Worm (Caenorhabditis elegans): Measurements from ENCODE around the gene spp-12.

DNA sequence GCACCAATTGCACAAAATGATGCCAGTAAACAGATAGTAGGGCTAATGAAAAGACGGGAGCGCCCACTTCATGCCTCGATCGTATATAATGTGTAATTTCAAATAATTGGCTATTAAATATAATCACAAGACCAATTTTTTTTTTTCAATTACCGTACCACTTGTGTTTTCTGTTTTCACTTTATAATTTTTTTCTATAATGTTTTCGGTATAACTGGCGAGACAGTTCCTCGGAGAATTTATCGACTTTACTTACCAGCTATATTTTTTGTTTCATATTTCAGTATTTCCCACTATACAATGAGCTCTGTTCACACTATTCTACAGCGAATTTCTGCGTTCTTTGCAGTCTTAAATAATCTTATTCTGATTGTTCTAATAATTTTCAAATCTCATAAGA lies 26.6 kb downstream of the spp-12 start, which contains the start of gene str-252:
- TF ChIP-seq ztf-7 (tag; optimal IDR thresholded peaks at IDR 0.05) (no peak), ama-1 (optimal IDR thresholded peaks at IDR 0.05) (no peak), fos-1 (tag; optimal IDR thresholded peaks at IDR 0.05) (no peak), unc-62 (GFP tag; optimal IDR thresholded peaks at IDR 0.05 in 1 of 2) (no peak), unc-62 (tag; optimal IDR thresholded peaks at IDR 0.05) (no peak), skn-1 (tag; optimal IDR thresholded peaks at IDR 0.05) (no peak), nhr-77 (tag; optimal IDR thresholded peaks at IDR 0.05) (no peak), ctbp-1 (GFP tag; IDR thresholded peaks at IDR 0.05) (no peak), Y75B8A.6 (GFP tag; IDR thresholded peaks at IDR 0.05) (no peak), hlh-30 (tag; optimal IDR thresholded peaks at IDR 0.05; ENCODE audit: insufficient read depth) (no peak), ces-1 (GFP tag; optimal IDR thresholded peaks at IDR 0.05) (no peak), madf-9 (GFP tag; conservative IDR thresholded peaks at IDR 0.05) (no peak), nhr-237 (tag; optimal IDR thresholded peaks at IDR 0.05) (no peak), arid-1 (GFP tag; conservative IDR thresholded peaks at IDR 0.05) (no peak), F49E8.2 (tag; optimal IDR thresholded peaks at IDR 0.05; ENCODE audit: borderline replicate concordance) (no peak)
